Worm (Caenorhabditis elegans): ENCODE results near the gene egg-2.

DNA sequence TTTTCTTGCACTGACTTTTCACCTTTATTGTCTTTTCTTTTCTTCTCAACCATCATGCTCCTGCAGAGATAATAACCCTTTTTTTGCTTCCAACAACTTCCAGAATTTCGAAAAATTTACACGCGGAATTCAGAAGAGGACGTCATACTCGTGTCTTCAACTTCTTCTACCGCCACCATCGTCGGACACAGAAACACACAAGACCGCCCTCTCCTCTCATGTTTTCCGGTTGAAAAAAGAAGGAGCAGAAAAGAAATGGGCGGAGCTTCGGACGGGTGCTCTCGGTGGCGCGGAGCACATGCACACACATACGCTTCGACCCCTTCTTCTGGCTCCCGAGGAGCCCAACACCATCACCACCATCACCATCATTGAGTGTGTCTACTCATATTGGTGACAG lies 51.5 kb downstream of the egg-2 start, which contains the start of gene lgc-38:
- TF ChIP-seq flt-1 (GFP tag; IDR thresholded peaks at IDR 0.05) (no peak), klf-2 (GFP tag; conservative IDR thresholded peaks at IDR 0.05) (no peak)

Data from whole organism, midembryonic.